Worm (Caenorhabditis elegans) whole organism, L1 larva: ENCODE data around the gene W03C9.6.

ENCODE experiments used
- alr-1 ChIP-seq: fragments of 200-800 bp; sonication (Bioruptor generic); optimal IDR thresholded peaks from 2 replicates; lab custom pipeline; 2018; ENCODE audit warnings: borderline replicate concordance, mild to moderate bottlenecking, missing genetic modification characterization, missing compliant biosample characterization
- aly-2 ChIP-seq: fragments of 150-350 bp; optimal IDR thresholded peaks from 2 replicates; lab custom pipeline; 2014; ENCODE audit warnings: missing biosample characterization, missing genetic modification characterization
- blmp-1 ChIP-seq: fragments of 150-350 bp; optimal IDR thresholded peaks from 2 replicates; lab custom pipeline; 2014; ENCODE audit warnings: missing biosample characterization, missing genetic modification characterization
- ceh-8 ChIP-seq: fragments of 200-800 bp; sonication (Bioruptor generic); optimal IDR thresholded peaks from 2 replicates; lab custom pipeline; 2018; ENCODE audit warnings: mild to moderate bottlenecking, missing genetic modification characterization, moderate library complexity, missing compliant biosample characterization
- dpl-1 ChIP-seq, 3 experiments: fragments of 150-350 bp in 2 of 3; sonication (generic microtip) in 1 of 3; optimal IDR thresholded peaks; 2 replicates each; lab custom pipeline; 2014 to 2017; ENCODE audit warnings: missing biosample characterization in 3 of 3, missing genetic modification characterization in 3 of 3, missing genetic modification reagents in 3 of 3
- efl-1 ChIP-seq, 4 experiments: fragments of 150-350 bp; optimal IDR thresholded peaks in 3 of 4; peaks in 1 of 4; 1 replicate in 1 of 4; 2 replicates in 3 of 4; lab custom pipeline; 2014; ENCODE audit warnings: missing biosample characterization in 2 of 4, missing genetic modification characterization in 2 of 4, missing genetic modification reagents in 2 of 4
- efl-3 ChIP-seq: fragments of 200-800 bp; sonication (Bioruptor generic); optimal IDR thresholded peaks from 2 replicates; lab custom pipeline; 2018; ENCODE audit warnings: mild to moderate bottlenecking, missing genetic modification characterization, missing compliant biosample characterization
- egl-13 ChIP-seq: sonication (generic microtip); optimal IDR thresholded peaks from 2 replicates; lab custom pipeline; 2016; ENCODE audit warnings: missing genotype, missing genetic modification reagents, missing genetic modification characterization, missing compliant biosample characterization
- elt-3 ChIP-seq, 6 experiments: fragments of 150-350 bp in 1 of 6; sonication (generic microtip); optimal IDR thresholded peaks; 2 replicates each; lab custom pipeline; 2017 to 2018; ENCODE audit warnings: missing biosample characterization in 6 of 6, missing genetic modification characterization in 6 of 6, inconsistent platforms in 1 of 6
- ets-5 ChIP-seq: fragments of 200-800 bp; sonication (Bioruptor generic); IDR thresholded peaks from 2 replicates; pipeline ENCODE4 v1.3.6; 2022; ENCODE audit warnings: missing genetic modification characterization, missing compliant biosample characterization
- fkh-10 ChIP-seq: sonication (generic microtip); optimal IDR thresholded peaks from 2 replicates; lab custom pipeline; 2017; ENCODE audit warnings: missing biosample characterization, missing genetic modification reagents, missing genetic modification characterization
- fkh-8 ChIP-seq: sonication (generic microtip); optimal IDR thresholded peaks from 2 replicates; lab custom pipeline; 2016; ENCODE audit warnings: mild to moderate bottlenecking, missing genetic modification characterization, missing compliant biosample characterization
- grh-1 ChIP-seq: fragments of 200-800 bp; sonication (Bioruptor generic); IDR thresholded peaks from 2 replicates; pipeline ENCODE4 v1.3.6; 2022; ENCODE audit warnings: missing genetic modification reagents, missing genetic modification characterization, missing compliant biosample characterization
- hlh-17 ChIP-seq: fragments of 200-800 bp; sonication (Bioruptor generic); optimal IDR thresholded peaks from 2 replicates; lab custom pipeline; 2018; ENCODE audit warnings: missing genetic modification characterization, mild to moderate bottlenecking, missing compliant biosample characterization, moderate library complexity, borderline replicate concordance
- hpl-2 ChIP-seq: fragments of 150-350 bp; optimal IDR thresholded peaks from 2 replicates; lab custom pipeline; 2014; ENCODE audit warnings: missing biosample characterization, missing genetic modification reagents, missing genetic modification characterization
- jun-1 ChIP-seq: fragments of 150-350 bp; optimal IDR thresholded peaks from 2 replicates; lab custom pipeline; 2014; ENCODE audit warnings: missing biosample characterization, missing genetic modification reagents, missing genetic modification characterization
- lin-13 ChIP-seq: fragments of 150-350 bp; optimal IDR thresholded peaks from 2 replicates; lab custom pipeline; 2014; ENCODE audit warnings: missing biosample characterization, missing genetic modification reagents, missing genetic modification characterization
- lin-14 ChIP-seq: fragments of 200-800 bp; sonication (Bioruptor generic); optimal IDR thresholded peaks from 2 replicates; lab custom pipeline; 2018; ENCODE audit warnings: mild to moderate bottlenecking, missing genetic modification characterization, moderate library complexity, missing compliant biosample characterization
- lin-35 ChIP-seq, 2 experiments: fragments of 150-350 bp; optimal IDR thresholded peaks; 2 replicates each; lab custom pipeline; 2014; ENCODE audit warnings: missing biosample characterization in 2 of 2, missing genetic modification characterization in 2 of 2, missing genetic modification reagents in 2 of 2
- lsy-2 ChIP-seq, 2 experiments: fragments of 150-350 bp; optimal IDR thresholded peaks; 2 replicates each; lab custom pipeline; 2014; ENCODE audit warnings: missing biosample characterization in 2 of 2, missing genetic modification characterization in 2 of 2
- mef-2 ChIP-seq: fragments of 150-350 bp; optimal IDR thresholded peaks from 2 replicates; lab custom pipeline; 2014; ENCODE audit warnings: missing biosample characterization, missing genetic modification characterization
- nhr-11 ChIP-seq: fragments of 150-350 bp; optimal IDR thresholded peaks from 2 replicates; lab custom pipeline; 2014; ENCODE audit warnings: missing biosample characterization, missing genetic modification characterization
- nhr-237 ChIP-seq: fragments of 150-350 bp; optimal IDR thresholded peaks from 2 replicates; lab custom pipeline; 2014; ENCODE audit warnings: missing biosample characterization, missing genetic modification characterization
- nhr-28 ChIP-seq: fragments of 150-350 bp; optimal IDR thresholded peaks from 2 replicates; lab custom pipeline; 2014; ENCODE audit warnings: missing biosample characterization, missing genetic modification characterization
- nhr-47 ChIP-seq: sonication (generic microtip); optimal IDR thresholded peaks from 2 replicates; lab custom pipeline; 2016; ENCODE audit warnings: mild to moderate bottlenecking, missing genetic modification characterization, moderate library complexity, missing compliant biosample characterization
- nhr-71 ChIP-seq: sonication (generic microtip); optimal IDR thresholded peaks from 2 replicates; lab custom pipeline; 2016; ENCODE audit warnings: mild to moderate bottlenecking, missing genetic modification characterization, moderate library complexity, missing compliant biosample characterization
- nhr-77 ChIP-seq: fragments of 150-350 bp; optimal IDR thresholded peaks from 2 replicates; lab custom pipeline; 2014; ENCODE audit warnings: missing biosample characterization, missing genetic modification characterization
- nhr-84 ChIP-seq: sonication (generic microtip); optimal IDR thresholded peaks from 2 replicates; lab custom pipeline; 2017; ENCODE audit warnings: missing biosample characterization, missing genetic modification characterization
- pag-3 ChIP-seq: sonication (generic microtip); optimal IDR thresholded peaks from 2 replicates; lab custom pipeline; 2017; ENCODE audit warnings: missing genetic modification characterization, mild to moderate bottlenecking, missing compliant biosample characterization, antibody characterized with exemption, borderline replicate concordance; ENCODE audit not compliant: insufficient read depth
- pax-3 ChIP-seq: fragments of 200-800 bp; sonication (Bioruptor generic); optimal IDR thresholded peaks from 2 replicates; lab custom pipeline; 2018; ENCODE audit warnings: mild to moderate bottlenecking, missing genetic modification characterization, moderate library complexity, missing compliant biosample characterization
- pqm-1 ChIP-seq: sonication (generic microtip); optimal IDR thresholded peaks from 3 replicates; lab custom pipeline; 2017; ENCODE audit warnings: missing biosample characterization, missing genetic modification characterization
- rnt-1 ChIP-seq: sonication (generic microtip); optimal IDR thresholded peaks from 2 replicates; lab custom pipeline; 2016; ENCODE audit warnings: mild to moderate bottlenecking, missing genetic modification characterization, moderate library complexity, missing compliant biosample characterization
- skn-1 ChIP-seq: fragments of 150-350 bp; optimal IDR thresholded peaks from 2 replicates; lab custom pipeline; 2014; ENCODE audit warnings: missing biosample characterization, missing genetic modification characterization
- snpc-4 ChIP-seq: fragments of 150-350 bp; optimal IDR thresholded peaks from 2 replicates; lab custom pipeline; 2014; ENCODE audit warnings: missing biosample characterization, missing genetic modification characterization
- sox-4 ChIP-seq: sonication (generic microtip); optimal IDR thresholded peaks from 2 replicates; lab custom pipeline; 2016; ENCODE audit warnings: missing genetic modification characterization, missing compliant biosample characterization
- sup-37 ChIP-seq: fragments of 200-800 bp; sonication (Bioruptor generic); optimal IDR thresholded peaks from 2 replicates; lab custom pipeline; 2018; ENCODE audit warnings: mild to moderate bottlenecking, missing genetic modification characterization, missing compliant biosample characterization
- swsn-7 ChIP-seq: sonication (generic microtip); optimal IDR thresholded peaks from 2 replicates; lab custom pipeline; 2016; ENCODE audit warnings: missing genetic modification characterization, missing compliant biosample characterization
- tbx-2 ChIP-seq: sonication (generic microtip); optimal IDR thresholded peaks from 2 replicates; lab custom pipeline; 2016; ENCODE audit warnings: missing genetic modification characterization, missing compliant biosample characterization
- tlp-1 ChIP-seq: fragments of 150-350 bp; optimal IDR thresholded peaks from 2 replicates; lab custom pipeline; 2014; ENCODE audit warnings: missing biosample characterization, missing genetic modification characterization
- vab-15 ChIP-seq: sonication (generic microtip); optimal IDR thresholded peaks from 2 replicates; lab custom pipeline; 2017; ENCODE audit warnings: missing genotype, mild to moderate bottlenecking, missing genetic modification characterization, missing compliant biosample characterization
- ztf-11 ChIP-seq, 2 experiments: sonication (generic microtip); optimal IDR thresholded peaks; 2 replicates each; lab custom pipeline; 2016 to 2017; ENCODE audit warnings: missing genetic modification characterization in 2 of 2, missing biosample characterization in 1 of 2, missing compliant biosample characterization in 1 of 2

W03C9.6 gene

DNA sequence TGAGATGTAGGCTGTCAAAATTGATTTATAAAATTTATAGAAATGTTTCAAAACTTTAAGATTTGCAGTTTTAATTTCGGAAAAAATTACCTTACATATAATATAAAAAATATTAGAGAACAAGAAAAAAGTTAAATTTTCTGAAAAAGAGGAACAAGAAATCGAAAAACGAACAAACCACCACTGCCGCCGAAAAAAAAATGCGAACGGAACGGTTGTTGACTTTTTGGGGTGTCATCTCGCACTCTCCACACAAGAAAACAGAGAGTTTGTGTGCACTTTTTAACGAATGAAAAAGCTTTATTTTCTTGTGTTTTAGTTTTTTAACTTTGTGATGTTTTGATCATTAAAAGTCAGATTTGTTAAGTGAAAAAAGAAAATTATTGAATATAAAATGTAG, 29.1 kb upstream of the W03C9.6 start:
- TF ChIP-seq sox-4 (tag; lab: Kevin White, UChicago) (no peak), skn-1 (tag; lab: Kevin White, UChicago) (no peak), swsn-7 (tag; lab: Kevin White, UChicago) (no peak), nhr-237 (no peak), aly-2 (no peak), lin-35 (GFP tag; optimal IDR thresholded peaks at IDR 0.05; lab: Kevin White, UChicago) (no peak), ceh-8 (no peak), grh-1 (GFP tag; lab: Robert Waterston, UW) (no peak), egl-13 (tag; lab: Kevin White, UChicago) (no peak), tbx-2 (no peak), nhr-47 (tag; lab: Kevin White, UChicago) (no peak), pag-3 (tag; lab: Kevin White, UChicago) (no peak), ets-5 (no peak), vab-15 (tag; lab: Kevin White, UChicago) (no peak), alr-1 (no peak), mef-2 (tag; lab: Kevin White, UChicago) (no peak), dpl-1 (GFP tag; optimal IDR thresholded peaks at IDR 0.05; lab: Kevin White, UChicago) (no peak), nhr-71 (no peak), pqm-1 (tag; lab: Kevin White, UChicago) (no peak), jun-1 (no peak)

DNA sequence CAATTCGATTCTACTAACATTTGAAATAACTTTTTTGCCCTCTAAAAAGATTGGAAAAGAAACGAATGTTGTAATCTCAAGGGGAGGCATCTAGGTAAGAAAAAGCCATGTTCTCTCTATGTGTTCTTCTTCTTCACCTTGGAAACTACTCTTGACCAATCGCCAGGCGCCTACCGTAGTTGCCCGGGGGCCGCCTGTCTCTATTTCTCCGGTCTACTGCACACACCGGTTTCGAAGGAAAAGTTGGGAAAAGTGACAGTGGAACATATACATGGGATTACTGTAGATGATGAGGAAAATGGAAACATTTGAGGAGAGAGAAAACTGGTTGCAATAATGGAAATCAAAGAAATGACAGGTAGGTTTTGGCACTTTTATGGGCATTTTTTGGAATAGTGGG, 27.8 kb upstream of the W03C9.6 start:
- TF ChIP-seq lin-35 (GFP tag; optimal IDR thresholded peaks at IDR 0.05; lab: Kevin White, UChicago) (no peak), tlp-1 (no peak), pag-3 (tag; lab: Kevin White, UChicago) (no peak), snpc-4 (no peak), rnt-1 (no peak), pax-3 (tag; lab: Kevin White, UChicago) (no peak), nhr-11 (tag; lab: Kevin White, UChicago) (no peak), hlh-17 (GFP tag; lab: Kevin White, UChicago) (no peak), fkh-10 (GFP tag; lab: Kevin White, UChicago) (no peak), ztf-11 (tag; optimal IDR thresholded peaks at IDR 0.05; lab: Kevin White, UChicago) (no peak), lsy-2 (tag; optimal IDR thresholded peaks at IDR 0.05; lab: Kevin White, UChicago) (no peak), fkh-8 (tag; lab: Kevin White, UChicago) (no peak), nhr-84 (tag; lab: Kevin White, UChicago) (no peak), nhr-77 (tag; lab: Kevin White, UChicago) (no peak)

DNA sequence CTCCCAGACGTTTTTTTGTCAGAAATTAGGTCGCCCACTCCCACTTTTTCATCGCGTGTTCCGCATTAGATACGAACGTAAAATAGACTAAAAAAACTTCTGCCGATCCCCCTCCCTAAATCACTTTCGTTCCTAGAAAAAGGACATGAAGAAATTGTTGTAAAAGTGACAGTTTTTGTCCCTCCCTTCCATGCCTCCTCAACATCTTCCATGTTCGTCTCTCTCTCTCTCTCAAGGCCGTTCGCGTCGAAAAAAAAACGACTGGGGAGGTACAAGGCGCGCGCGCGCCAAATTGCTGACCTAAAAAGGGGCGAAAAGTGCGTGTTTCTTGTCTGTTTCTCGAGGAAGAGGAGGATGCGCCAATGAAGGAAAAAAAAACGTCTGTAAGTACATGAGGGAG, 25.6 kb upstream of the W03C9.6 start:
- TF ChIP-seq ceh-8 (no peak), nhr-28 (no peak), blmp-1 (tag; lab: Kevin White, UChicago) (peak; percentile 78), elt-3 (tag; optimal IDR thresholded peaks at IDR 0.05; lab: Kevin White, UChicago) (no peak), efl-1 (optimal IDR thresholded peaks at IDR 0.05; lab: Kevin White, UChicago) (no peak), efl-1 (GFP tag; optimal IDR thresholded peaks at IDR 0.05 in 1 of 2; lab: Kevin White, UChicago) (peak in 1 of 2 experiments; percentile 65), efl-3 (GFP tag; lab: Kevin White, UChicago) (no peak), lin-14 (GFP tag; lab: Kevin White, UChicago) (peak; percentile 26), lin-13 (GFP tag; lab: Kevin White, UChicago) (no peak), tlp-1 (no peak), fkh-8 (tag; lab: Kevin White, UChicago) (no peak), pqm-1 (tag; lab: Kevin White, UChicago) (no peak), sup-37 (GFP tag; lab: Kevin White, UChicago) (no peak), hpl-2 (no peak)
